1 fruit fly cellular context compared by ENCODE assay signal in the genomic region with DNA sequence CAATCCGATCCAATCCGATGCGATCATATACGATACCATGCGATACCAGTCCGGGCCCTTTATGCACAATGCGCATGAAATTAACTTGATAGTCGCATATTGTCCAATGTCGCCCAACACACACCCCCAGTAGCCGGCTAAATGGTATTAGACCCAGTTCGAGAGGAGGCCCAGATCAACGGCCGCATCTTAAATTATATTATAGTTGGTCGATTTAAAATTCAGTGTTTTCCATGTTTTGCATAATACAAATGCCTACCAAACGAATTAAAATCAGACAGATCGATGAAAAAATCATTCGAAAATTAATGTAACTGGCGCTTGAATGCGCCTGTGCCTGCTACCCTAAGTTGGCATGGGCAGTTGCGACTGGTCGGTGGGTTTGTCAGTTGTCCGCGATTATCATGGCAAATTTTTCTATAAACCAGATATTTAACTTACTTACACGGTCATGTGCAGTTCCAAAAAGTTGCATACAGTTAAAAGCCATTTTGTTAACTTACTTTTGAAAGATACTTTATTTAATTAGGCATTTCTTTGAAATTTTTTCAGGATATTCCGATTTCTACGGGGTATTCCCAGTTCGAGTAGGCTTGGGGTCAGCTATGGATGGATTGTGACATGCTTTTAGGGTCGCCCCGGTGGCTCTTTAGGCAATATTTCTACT.
A peak's percentile ranks its signal among the peaks of the same experiment; 100 is the strongest.
TF ChIP-seq lines count a peak whose summit lies in the region.

No protein-coding gene starts in this region.

TF ChIP-seq in whole organism, embryonic, 481 proteins besides CTCF, POLR2A, EP300 and RAD21 (continued from another document and continues in another):
- TF ChIP-seq vvl (GFP tag; IDR thresholded peaks at IDR 0.05; lab: Robert Waterston, UW) (peak; percentile 57), CG7357 (GFP tag; IDR thresholded peaks at IDR 0.05; lab: Robert Waterston, UW) (no peak), nmo (GFP tag; optimal IDR thresholded peaks at IDR 0.05; lab: Kevin White, UChicago) (peak; percentile 25), CG14710 (tag; optimal IDR thresholded peaks at IDR 0.05; lab: Kevin White, UChicago) (no peak), CG14965 (GFP tag; optimal IDR thresholded peaks at IDR 0.05; lab: Kevin White, UChicago; ENCODE audit: borderline replicate concordance) (no peak), MBD-R2 (GFP tag; IDR thresholded peaks at IDR 0.05; lab: Robert Waterston, UW) (no peak), fru (optimal IDR thresholded peaks at IDR 0.05; lab: Kevin White, UChicago) (no peak), CG4617 (GFP tag; optimal IDR thresholded peaks at IDR 0.05; lab: Kevin White, UChicago; ENCODE audit: borderline replicate concordance) (no peak), Rfx (GFP tag; IDR thresholded peaks at IDR 0.05; lab: Robert Waterston, UW) (peak; percentile 29; the same call in 1 of the 2 replicates), row (GFP tag; IDR thresholded peaks at IDR 0.05; lab: Robert Waterston, UW) (peak; percentile 74), CG31441 (GFP tag; IDR thresholded peaks at IDR 0.05; lab: Robert Waterston, UW) (peak; percentile 37; the same call in 1 of the 2 replicates), CG1832 (GFP tag; optimal IDR thresholded peaks at IDR 0.05; lab: Kevin White, UChicago) (no peak), slp2 (GFP tag; optimal IDR thresholded peaks at IDR 0.05; lab: Kevin White, UChicago) (no peak), CG3065 (GFP tag; optimal IDR thresholded peaks at IDR 0.05; lab: Kevin White, UChicago) (no peak), CG18599 (GFP tag; optimal IDR thresholded peaks at IDR 0.05; lab: Kevin White, UChicago) (no peak), Sox100B (GFP tag; optimal IDR thresholded peaks at IDR 0.05; lab: Kevin White, UChicago) (peak; percentile 40), CG43689 (GFP tag; IDR thresholded peaks at IDR 0.05; lab: Robert Waterston, UW) (no peak), CG12942 (GFP tag; optimal IDR thresholded peaks at IDR 0.05; lab: Kevin White, UChicago) (no peak), CG10147 (GFP tag; optimal IDR thresholded peaks at IDR 0.05; lab: Kevin White, UChicago) (no peak), CG10979 (tag; optimal IDR thresholded peaks at IDR 0.05; lab: Kevin White, UChicago) (peak; percentile 37), CG2199 (GFP tag; IDR thresholded peaks at IDR 0.05; lab: Robert Waterston, UW) (no peak), nom (GFP tag; optimal IDR thresholded peaks at IDR 0.05; lab: Kevin White, UChicago) (no peak), phol (tag; optimal IDR thresholded peaks at IDR 0.05; lab: Kevin White, UChicago) (peak; percentile 43), CG1233 (GFP tag; optimal IDR thresholded peaks at IDR 0.05; lab: Kevin White, UChicago) (no peak), ara (GFP tag; IDR thresholded peaks at IDR 0.05; lab: Robert Waterston, UW) (0 out of 2 replicates have a peak, but pooled peaks have one; percentile 36), GATAe (GFP tag; conservative IDR thresholded peaks at IDR 0.05; lab: Robert Waterston, UW) (no peak), Hey (tag; optimal IDR thresholded peaks at IDR 0.05; lab: Kevin White, UChicago) (no peak), CrebB (tag; optimal IDR thresholded peaks at IDR 0.05; lab: Kevin White, UChicago) (no peak), her (GFP tag; optimal IDR thresholded peaks at IDR 0.05; lab: Kevin White, UChicago) (no peak), CG17912 (GFP tag; optimal IDR thresholded peaks at IDR 0.05; lab: Kevin White, UChicago) (no peak), HLH54F (GFP tag; optimal IDR thresholded peaks at IDR 0.05; lab: Kevin White, UChicago) (no peak), CG12744 (GFP tag; optimal IDR thresholded peaks at IDR 0.05; lab: Kevin White, UChicago) (no peak), CG7963 (GFP tag; IDR thresholded peaks at IDR 0.05; lab: Robert Waterston, UW; ENCODE audit: partially characterized antibody) (no peak), CG17359 (tag; optimal IDR thresholded peaks at IDR 0.05; lab: Kevin White, UChicago) (no peak), Antp (GFP tag; optimal IDR thresholded peaks at IDR 0.05; lab: Kevin White, UChicago) (no peak), zf30C (GFP tag; optimal IDR thresholded peaks at IDR 0.05; lab: Kevin White, UChicago) (no peak), CG8388 (GFP tag; optimal IDR thresholded peaks at IDR 0.05; lab: Kevin White, UChicago) (peak; percentile 28), CG7839 (tag; optimal IDR thresholded peaks at IDR 0.05; lab: Kevin White, UChicago) (peak; percentile 58), CG18262 (tag; optimal IDR thresholded peaks at IDR 0.05; lab: Kevin White, UChicago) (peak; percentile 46), CG12104 (GFP tag; optimal IDR thresholded peaks at IDR 0.05; lab: Kevin White, UChicago) (no peak), D19A (tag; optimal IDR thresholded peaks at IDR 0.05; lab: Kevin White, UChicago) (no peak), jumu (GFP tag; optimal IDR thresholded peaks at IDR 0.05; lab: Kevin White, UChicago) (no peak), CG5180 (GFP tag; optimal IDR thresholded peaks at IDR 0.05; lab: Kevin White, UChicago) (no peak), ewg (GFP tag; optimal IDR thresholded peaks at IDR 0.05; lab: Kevin White, UChicago) (peak; percentile 19), slbo (GFP tag; IDR thresholded peaks at IDR 0.05; lab: Robert Waterston, UW) (0 out of 2 replicates have a peak, but pooled peaks have one; percentile 22), Jarid2 (GFP tag; optimal IDR thresholded peaks at IDR 0.05; lab: Kevin White, UChicago) (no peak), Hr78 (GFP tag; optimal IDR thresholded peaks at IDR 0.05; lab: Kevin White, UChicago) (peak in 1 of 2 experiments; percentile 58), Ets97D (GFP tag; optimal IDR thresholded peaks at IDR 0.05; lab: Kevin White, UChicago) (no peak), Ravus (GFP tag; IDR thresholded peaks at IDR 0.05; lab: Robert Waterston, UW) (no peak), Stat92E (GFP tag; optimal IDR thresholded peaks at IDR 0.05; lab: Kevin White, UChicago) (no peak), CG13894 (tag; optimal IDR thresholded peaks at IDR 0.05; lab: Kevin White, UChicago) (no peak), gsb (GFP tag; IDR thresholded peaks at IDR 0.05; lab: Robert Waterston, UW) (no peak), Blimp-1 (GFP tag; optimal IDR thresholded peaks at IDR 0.05; lab: Kevin White, UChicago) (peak; percentile 4), fd102C (GFP tag; optimal IDR thresholded peaks at IDR 0.05; lab: Kevin White, UChicago) (no peak), danr (GFP tag; IDR thresholded peaks at IDR 0.05; lab: Robert Waterston, UW) (0 out of 2 replicates have a peak, but pooled peaks have one; percentile 17), tgo (GFP tag; IDR thresholded peaks at IDR 0.05; lab: Robert Waterston, UW) (peak; percentile 37; the same call in 2 of the 3 replicates), CG2875 (GFP tag; optimal IDR thresholded peaks at IDR 0.05; lab: Kevin White, UChicago) (no peak), BEAF-32 (GFP tag; optimal IDR thresholded peaks at IDR 0.05; lab: Kevin White, UChicago) (no peak), CG2202 (tag; optimal IDR thresholded peaks at IDR 0.05; lab: Kevin White, UChicago) (no peak), CG10267 (tag; optimal IDR thresholded peaks at IDR 0.05; lab: Kevin White, UChicago) (no peak), knrl (GFP tag; IDR thresholded peaks at IDR 0.05; lab: Robert Waterston, UW; ENCODE audit: partially characterized antibody) (no peak), CG33557 (GFP tag; optimal IDR thresholded peaks at IDR 0.05; lab: Kevin White, UChicago) (no peak), tio (GFP tag; optimal IDR thresholded peaks at IDR 0.05; lab: Kevin White, UChicago) (no peak), CG12659 (GFP tag; optimal IDR thresholded peaks at IDR 0.05; lab: Kevin White, UChicago) (no peak), prd (optimal IDR thresholded peaks at IDR 0.05; lab: Kevin White, UChicago) (no peak), prd (GFP tag; IDR thresholded peaks at IDR 0.05; lab: Robert Waterston, UW) (0 out of 3 replicates have a peak, but pooled peaks have one; percentile 31), CG3163 (GFP tag; optimal IDR thresholded peaks at IDR 0.05; lab: Kevin White, UChicago) (no peak), CG10274 (GFP tag; optimal IDR thresholded peaks at IDR 0.05; lab: Kevin White, UChicago) (no peak), fu2 (GFP tag; optimal IDR thresholded peaks at IDR 0.05; lab: Kevin White, UChicago) (no peak), Oli (tag; optimal IDR thresholded peaks at IDR 0.05; lab: Kevin White, UChicago) (peak; percentile 40), CG34422 (GFP tag; IDR thresholded peaks at IDR 0.05; lab: Robert Waterston, UW) (no peak), Sox102F (GFP tag; optimal IDR thresholded peaks at IDR 0.05; lab: Kevin White, UChicago) (peak; percentile 31), CG6791 (GFP tag; IDR thresholded peaks at IDR 0.05; lab: Robert Waterston, UW; ENCODE audit: partially characterized antibody) (no peak), Scr (GFP tag; IDR thresholded peaks at IDR 0.05; lab: Robert Waterston, UW; ENCODE audit: partially characterized antibody) (no peak), pnt (GFP tag; optimal IDR thresholded peaks at IDR 0.05; lab: Kevin White, UChicago) (no peak), Ptx1 (GFP tag; IDR thresholded peaks at IDR 0.05; lab: Robert Waterston, UW) (peak; percentile 46), CG6654 (GFP tag; optimal IDR thresholded peaks at IDR 0.05; lab: Kevin White, UChicago) (no peak), Myb (GFP tag; optimal IDR thresholded peaks at IDR 0.05; lab: Kevin White, UChicago) (no peak), Xbp1 (GFP tag; optimal IDR thresholded peaks at IDR 0.05; lab: Kevin White, UChicago) (peak; percentile 31), Nf-YB (GFP tag; optimal IDR thresholded peaks at IDR 0.05; lab: Kevin White, UChicago) (no peak), Pdp1 (GFP tag; optimal IDR thresholded peaks at IDR 0.05; lab: Kevin White, UChicago) (no peak), mld (GFP tag; IDR thresholded peaks at IDR 0.05; lab: Robert Waterston, UW; ENCODE audit: partially characterized antibody) (no peak), ac (GFP tag; optimal IDR thresholded peaks at IDR 0.05; lab: Kevin White, UChicago) (no peak), corto (GFP tag; optimal IDR thresholded peaks at IDR 0.05; lab: Kevin White, UChicago) (no peak), sens-2 (GFP tag; IDR thresholded peaks at IDR 0.05; lab: Robert Waterston, UW) (no peak), CG2116 (GFP tag; optimal IDR thresholded peaks at IDR 0.05; lab: Kevin White, UChicago) (no peak), klu (GFP tag; IDR thresholded peaks at IDR 0.05; lab: Robert Waterston, UW) (no peak), NC2α (GFP tag; optimal IDR thresholded peaks at IDR 0.05; lab: Kevin White, UChicago) (no peak), CG9437 (GFP tag; optimal IDR thresholded peaks at IDR 0.05; lab: Kevin White, UChicago) (no peak), repo (GFP tag; optimal IDR thresholded peaks at IDR 0.05; lab: Kevin White, UChicago) (no peak), CG10543 (GFP tag; optimal IDR thresholded peaks at IDR 0.05; lab: Kevin White, UChicago) (no peak), Sry-β (GFP tag; optimal IDR thresholded peaks at IDR 0.05; lab: Kevin White, UChicago) (no peak), Awh (GFP tag; IDR thresholded peaks at IDR 0.05; lab: Robert Waterston, UW) (no peak), jing (GFP tag; optimal IDR thresholded peaks at IDR 0.05; lab: Kevin White, UChicago) (no peak), CG8478 (optimal IDR thresholded peaks at IDR 0.05; lab: Kevin White, UChicago) (no peak), Gsc (GFP tag; IDR thresholded peaks at IDR 0.05; lab: Robert Waterston, UW) (no peak), ash1 (GFP tag; optimal IDR thresholded peaks at IDR 0.05; lab: Kevin White, UChicago) (no peak), pho (GFP tag; optimal IDR thresholded peaks at IDR 0.05; lab: Kevin White, UChicago) (no peak), CG32772 (GFP tag; IDR thresholded peaks at IDR 0.05; lab: Robert Waterston, UW) (no peak), lmd (GFP tag; IDR thresholded peaks at IDR 0.05; lab: Robert Waterston, UW) (peak; percentile 54), Hsf (GFP tag; optimal IDR thresholded peaks at IDR 0.05; lab: Kevin White, UChicago) (no peak), CG7928 (GFP tag; optimal IDR thresholded peaks at IDR 0.05; lab: Kevin White, UChicago) (no peak), CG15514 (GFP tag; optimal IDR thresholded peaks at IDR 0.05; lab: Kevin White, UChicago) (no peak), Vsx1 (GFP tag; optimal IDR thresholded peaks at IDR 0.05; lab: Kevin White, UChicago) (no peak), scrt (GFP tag; optimal IDR thresholded peaks at IDR 0.05; lab: Kevin White, UChicago) (no peak), CG4424 (GFP tag; optimal IDR thresholded peaks at IDR 0.05; lab: Kevin White, UChicago) (no peak), CG15011 (GFP tag; optimal IDR thresholded peaks at IDR 0.05; lab: Kevin White, UChicago) (no peak), ssp (GFP tag; IDR thresholded peaks at IDR 0.05; lab: Robert Waterston, UW) (peak; percentile 15; the same call in 1 of the 2 replicates), zen2 (GFP tag; IDR thresholded peaks at IDR 0.05; lab: Robert Waterston, UW; ENCODE audit: partially characterized antibody) (no peak), toy (GFP tag; IDR thresholded peaks at IDR 0.05; lab: Robert Waterston, UW) (no peak), Optix (GFP tag; IDR thresholded peaks at IDR 0.05; lab: Robert Waterston, UW) (no peak), gem (tag; optimal IDR thresholded peaks at IDR 0.05; lab: Kevin White, UChicago) (peak; percentile 62), lbe (GFP tag; optimal IDR thresholded peaks at IDR 0.05; lab: Kevin White, UChicago) (no peak), CG6254 (GFP tag; optimal IDR thresholded peaks at IDR 0.05; lab: Kevin White, UChicago) (no peak), Lpt (GFP tag; optimal IDR thresholded peaks at IDR 0.05; lab: Kevin White, UChicago) (no peak), jigr1 (GFP tag; IDR thresholded peaks at IDR 0.05; lab: Robert Waterston, UW) (no peak), cg (GFP tag; optimal IDR thresholded peaks at IDR 0.05; lab: Kevin White, UChicago) (no peak), pum (GFP tag; optimal IDR thresholded peaks at IDR 0.05; lab: Kevin White, UChicago) (no peak), Xrp1 (GFP tag; IDR thresholded peaks at IDR 0.05; lab: Robert Waterston, UW) (peak; percentile 12; the same call in 1 of the 2 replicates), D (optimal IDR thresholded peaks at IDR 0.05; lab: Kevin White, UChicago) (no peak), D (GFP tag; optimal IDR thresholded peaks at IDR 0.05; lab: Kevin White, UChicago) (no peak), Bteb2 (GFP tag; optimal IDR thresholded peaks at IDR 0.05; lab: Kevin White, UChicago) (no peak), CG8290 (GFP tag; optimal IDR thresholded peaks at IDR 0.05; lab: Kevin White, UChicago) (no peak), CG8290 (tag; optimal IDR thresholded peaks at IDR 0.05; lab: Kevin White, UChicago) (no peak), Fer3 (tag; optimal IDR thresholded peaks at IDR 0.05; lab: Kevin White, UChicago) (no peak), E2f1 (GFP tag; IDR thresholded peaks at IDR 0.05; lab: Robert Waterston, UW) (0 out of 2 replicates have a peak, but pooled peaks have one; percentile 21), disco-r (GFP tag; optimal IDR thresholded peaks at IDR 0.05; lab: Kevin White, UChicago) (no peak)
